Fruit fly (Drosophila melanogaster): ENCODE results near the gene Tfb5.

- TF ChIP-seq fd96Ca (GFP tag; IDR thresholded peaks at IDR 0.05) (no peak), Pif1A (GFP tag; optimal IDR thresholded peaks at IDR 0.05) (no peak), CG8301 (tag; optimal IDR thresholded peaks at IDR 0.05) (no peak), EcR (GFP tag; optimal IDR thresholded peaks at IDR 0.05) (no peak), Ets98B (GFP tag; IDR thresholded peaks at IDR 0.05) (no peak), Snoo (tag; optimal IDR thresholded peaks at IDR 0.05) (no peak), CG15710 (tag; optimal IDR thresholded peaks at IDR 0.05) (no peak), Pif1B (GFP tag; optimal IDR thresholded peaks at IDR 0.05) (no peak)
Observed at dm6 chr2L:5025557-5025956, 14.9 kb upstream of the Tfb5 start.

Data from whole organism, pupa.